Fruit fly (Drosophila melanogaster) whole organism, wandering third instar larva: ENCODE results near the gene dmrt11E.
A peak's percentile ranks its signal among the peaks of the same experiment; 100 is the strongest.

Experiments
- Abd-B ChIP-seq: fragments of >200 bp; optimal IDR thresholded peaks from 2 replicates; lab custom pipeline; 2017; ENCODE audit warnings: missing biosample characterization, missing genetic modification characterization
- CG32264 ChIP-seq: fragments of 200-800 bp; sonication (Bioruptor generic); optimal IDR thresholded peaks from 2 replicates; lab custom pipeline; 2016; ENCODE audit warnings: missing biosample characterization, missing genetic modification characterization
- CG9705 ChIP-seq: fragments of 200-800 bp; sonication (Bioruptor generic); optimal IDR thresholded peaks from 2 replicates; lab custom pipeline; 2018; ENCODE audit warnings: missing biosample characterization, mild to moderate bottlenecking, missing genetic modification characterization
- CrebA ChIP-seq: fragments of 200-800 bp; sonication (Bioruptor generic); optimal IDR thresholded peaks from 2 replicates; lab custom pipeline; 2016; ENCODE audit warnings: missing biosample characterization, mild to moderate bottlenecking, missing genetic modification characterization, borderline replicate concordance
- Dfd ChIP-seq: fragments of >200 bp; optimal IDR thresholded peaks from 2 replicates; lab custom pipeline; 2017; ENCODE audit warnings: missing biosample characterization, missing genetic modification characterization
- Dif ChIP-seq: fragments of 200-275, 200-300 bp; sonication (Bioruptor generic); optimal IDR thresholded peaks from 2 replicates; lab custom pipeline; 2018; ENCODE audit warnings: missing biosample characterization, missing genetic modification characterization; ENCODE audit not compliant: partially characterized antibody
- GATAd ChIP-seq: sonication (Bioruptor generic); optimal IDR thresholded peaks from 2 replicates; lab custom pipeline; 2016; ENCODE audit warnings: missing biosample characterization, missing genetic modification characterization
- HLH106 ChIP-seq: fragments of 200-800 bp; optimal IDR thresholded peaks from 3 replicates; lab custom pipeline; 2019; ENCODE audit warnings: missing biosample characterization, mild to moderate bottlenecking, missing genetic modification characterization, moderate library complexity
- Hnf4 ChIP-seq: fragments of 200-800 bp; sonication (Bioruptor generic); optimal IDR thresholded peaks from 2 replicates; lab custom pipeline; 2016; ENCODE audit warnings: missing biosample characterization, mild to moderate bottlenecking, missing genetic modification characterization
- Hr78 ChIP-seq: fragments of >200 bp; optimal IDR thresholded peaks from 2 replicates; lab custom pipeline; 2017; ENCODE audit warnings: missing biosample characterization, missing genetic modification characterization
- Hr83 ChIP-seq: fragments of 200-300 bp; sonication (Bioruptor generic); optimal IDR thresholded peaks from 2 replicates; lab custom pipeline; 2016; ENCODE audit warnings: missing biosample characterization, mild to moderate bottlenecking, missing genetic modification characterization, moderate library complexity; ENCODE audit not compliant: poor library complexity, severe bottlenecking
- Jra ChIP-seq: sonication (Bioruptor generic); optimal IDR thresholded peaks from 2 replicates; lab custom pipeline; 2016; ENCODE audit warnings: missing biosample characterization, missing genetic modification characterization
- Mio ChIP-seq: sonication (Bioruptor generic); optimal IDR thresholded peaks from 2 replicates; lab custom pipeline; 2016; ENCODE audit warnings: missing biosample characterization, missing genetic modification characterization
- Myc ChIP-seq: fragments of >200 bp; optimal IDR thresholded peaks from 2 replicates; lab custom pipeline; 2017
- N ChIP-seq: fragments of >200 bp; optimal IDR thresholded peaks from 2 replicates; lab custom pipeline; 2018; ENCODE audit warnings: missing biosample characterization, missing external identifiers, missing genetic modification characterization
- OdsH ChIP-seq: fragments of 200-800 bp; sonication (Bioruptor generic); optimal IDR thresholded peaks from 2 replicates; lab custom pipeline; 2016; ENCODE audit warnings: missing biosample characterization, mild to moderate bottlenecking, missing genetic modification characterization
- Rel ChIP-seq, 2 experiments: fragments of 200-800 bp; sonication (Bioruptor generic) in 1 of 2; optimal IDR thresholded peaks; 2 replicates in 1 of 2; 3 replicates in 1 of 2; lab custom pipeline; 2016 to 2019; ENCODE audit warnings: mild to moderate bottlenecking in 2 of 2, missing biosample characterization in 2 of 2, missing genetic modification characterization in 2 of 2, moderate library complexity in 1 of 2
- Sp1 ChIP-seq: fragments of 200-800 bp; sonication (Bioruptor generic); optimal IDR thresholded peaks from 3 replicates; lab custom pipeline; 2019; ENCODE audit warnings: missing biosample characterization, mild to moderate bottlenecking, missing genetic modification characterization, moderate library complexity
- Vsx2 ChIP-seq: fragments of 200-300, 225-300 bp; sonication (Bioruptor generic); optimal IDR thresholded peaks from 2 replicates; lab custom pipeline; 2018; ENCODE audit warnings: missing biosample characterization, missing genetic modification characterization; ENCODE audit not compliant: partially characterized antibody
- br ChIP-seq: fragments of 200-800 bp; sonication (Bioruptor generic); optimal IDR thresholded peaks from 2 replicates; lab custom pipeline; 2016; ENCODE audit warnings: missing biosample characterization, missing genetic modification characterization
- brk ChIP-seq: fragments of 200-800 bp; sonication (Bioruptor generic); optimal IDR thresholded peaks from 2 replicates; lab custom pipeline; 2016; ENCODE audit warnings: missing biosample characterization, mild to moderate bottlenecking, missing genetic modification characterization
- dl ChIP-seq, 2 experiments: fragments of 175-275, 200-275 bp in 1 of 2; fragments of 200-275 bp in 1 of 2; sonication (Bioruptor generic); optimal IDR thresholded peaks; lab custom pipeline; 2018; ENCODE audit warnings: mild to moderate bottlenecking in 2 of 2, missing biosample characterization in 2 of 2, missing genetic modification characterization in 2 of 2, moderate library complexity in 2 of 2; ENCODE audit not compliant: partially characterized antibody in 2 of 2, insufficient read depth in 1 of 2
- dmrt93B ChIP-seq: fragments of 200-800 bp; sonication (Bioruptor generic); optimal IDR thresholded peaks from 2 replicates; lab custom pipeline; 2018; ENCODE audit warnings: missing biosample characterization, mild to moderate bottlenecking, missing genetic modification characterization
- dsf ChIP-seq: sonication (Bioruptor generic); optimal IDR thresholded peaks from 2 replicates; lab custom pipeline; 2016; ENCODE audit warnings: missing biosample characterization, missing genetic modification characterization, borderline replicate concordance
- ey ChIP-seq: fragments of 200-800 bp; sonication (Bioruptor generic); optimal IDR thresholded peaks from 2 replicates; lab custom pipeline; 2016; ENCODE audit warnings: missing biosample characterization, missing genetic modification characterization
- foxo ChIP-seq, 2 experiments: fragments of 200-800 bp; sonication (Bioruptor generic); optimal IDR thresholded peaks; 2 replicates in 1 of 2; 3 replicates in 1 of 2; lab custom pipeline; 2016 to 2017; ENCODE audit warnings: missing biosample characterization in 2 of 2, missing genetic modification characterization in 2 of 2
- fru ChIP-seq: fragments of 200-800 bp; sonication (Bioruptor generic); optimal IDR thresholded peaks from 3 replicates; lab custom pipeline; 2016; ENCODE audit warnings: missing biosample characterization, mild to moderate bottlenecking, missing genetic modification characterization
- h ChIP-seq: fragments of 200-800 bp; sonication (Bioruptor generic); optimal IDR thresholded peaks from 3 replicates; lab custom pipeline; 2016; ENCODE audit warnings: missing biosample characterization, mild to moderate bottlenecking, missing genetic modification characterization
- jim ChIP-seq: fragments of 175-275, 200-325 bp; sonication (Bioruptor generic); optimal IDR thresholded peaks from 2 replicates; lab custom pipeline; 2016; ENCODE audit warnings: missing biosample characterization, mild to moderate bottlenecking, missing genetic modification characterization
- lola ChIP-seq: fragments of >200 bp; optimal IDR thresholded peaks from 2 replicates; lab custom pipeline; 2017; ENCODE audit warnings: missing biosample characterization, missing genetic modification characterization
- pan ChIP-seq: fragments of >200 bp; optimal IDR thresholded peaks from 2 replicates; lab custom pipeline; 2017
- psq ChIP-seq: fragments of 200-800 bp; sonication (Bioruptor generic); optimal IDR thresholded peaks from 3 replicates; lab custom pipeline; 2017; ENCODE audit warnings: missing biosample characterization, mild to moderate bottlenecking, missing genetic modification characterization, moderate library complexity
- rgr ChIP-seq: fragments of 200-800 bp; sonication (Bioruptor generic); optimal IDR thresholded peaks from 3 replicates; lab custom pipeline; 2016; ENCODE audit warnings: missing biosample characterization, mild to moderate bottlenecking, missing genetic modification characterization
- sage ChIP-seq: fragments of 200-800 bp; sonication (Bioruptor generic); optimal IDR thresholded peaks from 2 replicates; lab custom pipeline; 2016; ENCODE audit warnings: missing biosample characterization, mild to moderate bottlenecking, missing genetic modification characterization
- sv ChIP-seq: fragments of 200-800 bp; sonication (Bioruptor generic); optimal IDR thresholded peaks from 3 replicates; lab custom pipeline; 2016; ENCODE audit warnings: missing biosample characterization, missing genetic modification characterization
- tai ChIP-seq: sonication (Bioruptor generic); optimal IDR thresholded peaks from 2 replicates; lab custom pipeline; 2016; ENCODE audit warnings: missing biosample characterization, missing genetic modification characterization
- usp ChIP-seq: fragments of >200 bp; optimal IDR thresholded peaks from 2 replicates; lab custom pipeline; 2017; ENCODE audit warnings: missing biosample characterization, missing genetic modification characterization
- woc ChIP-seq: sonication (Bioruptor generic); optimal IDR thresholded peaks from 2 replicates; lab custom pipeline; 2016; ENCODE audit warnings: missing biosample characterization, mild to moderate bottlenecking, missing genetic modification characterization

Gene dmrt11E

DNA sequence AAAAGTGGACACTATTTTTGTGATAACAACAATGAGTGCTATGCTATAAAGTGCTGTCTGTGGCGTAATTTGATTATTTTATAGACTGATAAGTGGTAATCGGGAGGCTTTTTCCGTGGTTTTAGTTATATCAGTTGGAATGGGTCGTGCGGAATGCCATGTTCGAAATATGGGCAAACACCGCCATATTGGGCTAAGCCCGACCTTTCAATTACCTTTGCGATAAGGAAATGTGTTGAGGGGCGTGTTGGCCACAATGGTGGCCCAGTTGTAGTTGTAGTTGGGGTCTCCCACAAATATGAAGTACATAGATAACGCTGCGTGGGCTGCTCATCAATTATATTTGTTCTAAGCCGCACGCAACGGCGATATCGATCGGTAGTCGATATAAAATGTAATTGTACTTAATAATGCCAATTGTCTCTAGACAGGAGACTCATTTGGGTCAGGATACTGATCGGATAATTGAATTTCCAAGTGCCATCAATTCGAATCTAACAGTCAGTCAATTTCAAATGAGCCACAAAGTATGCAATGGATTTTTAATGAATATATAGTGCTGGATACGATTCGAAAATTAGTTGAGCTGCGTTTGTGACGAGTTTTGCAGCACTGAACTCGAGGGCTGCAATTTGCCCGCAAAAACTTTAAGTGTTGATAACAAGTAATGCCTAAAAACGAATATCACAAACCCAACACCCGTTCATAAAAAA, 33.4 kb upstream of the dmrt11E start:
- TF ChIP-seq ey (GFP tag; lab: Kevin White, UChicago) (peak; percentile 55), Vsx2 (GFP tag; lab: Kevin White, UChicago) (no peak), Hnf4 (GFP tag; lab: Kevin White, UChicago) (peak; percentile 79), Abd-B (GFP tag; lab: Kevin White, UChicago) (no peak), fru (peak; percentile 64), br (GFP tag; lab: Kevin White, UChicago) (peak; percentile 47), Myc (lab: Kevin White, UChicago) (peak; percentile 58), h (GFP tag; lab: Kevin White, UChicago) (peak; percentile 60), psq (GFP tag; lab: Kevin White, UChicago) (no peak), HLH106 (tag; lab: Kevin White, UChicago) (peak; percentile 34), CG32264 (GFP tag; lab: Kevin White, UChicago) (no peak), jim (GFP tag; lab: Kevin White, UChicago) (no peak), Mio (GFP tag; lab: Kevin White, UChicago) (no peak), Rel (GFP tag; optimal IDR thresholded peaks at IDR 0.05; lab: Kevin White, UChicago) (no peak), Rel (tag; optimal IDR thresholded peaks at IDR 0.05; lab: Kevin White, UChicago) (peak; percentile 32), Hr78 (GFP tag; lab: Kevin White, UChicago) (no peak), N (GFP tag; lab: Kevin White, UChicago) (no peak), tai (GFP tag; lab: Kevin White, UChicago) (peak; percentile 63), rgr (GFP tag; lab: Kevin White, UChicago) (peak; percentile 78), dmrt93B (no peak), CG9705 (GFP tag; lab: Kevin White, UChicago) (no peak), pan (no peak), dl (GFP tag; optimal IDR thresholded peaks at IDR 0.05; lab: Kevin White, UChicago; ENCODE audit: insufficient read depth in 1 of 2, partially characterized antibody in 2 of 2) (no peak), dsf (GFP tag; lab: Kevin White, UChicago) (no peak), sage (GFP tag; lab: Kevin White, UChicago) (no peak), usp (GFP tag; lab: Kevin White, UChicago) (no peak), Hr83 (peak; percentile 68), foxo (GFP tag; optimal IDR thresholded peaks at IDR 0.05; lab: Kevin White, UChicago) (peak in 1 of 2 experiments; percentile 75), OdsH (GFP tag; lab: Kevin White, UChicago) (peak; percentile 39), Dif (no peak), CrebA (GFP tag; lab: Kevin White, UChicago) (no peak), sv (GFP tag; lab: Kevin White, UChicago) (no peak), lola (no peak), woc (peak; percentile 23), brk (peak; percentile 52), Sp1 (GFP tag; lab: Kevin White, UChicago) (peak; percentile 30), Dfd (GFP tag; lab: Kevin White, UChicago) (no peak), Jra (GFP tag; lab: Kevin White, UChicago) (peak; percentile 36), GATAd (GFP tag; lab: Kevin White, UChicago) (peak; percentile 70)

- no peak for TF ChIP-seq psq (GFP tag; lab: Kevin White, UChicago)
- TF ChIP-seq br (GFP tag; lab: Kevin White, UChicago): peak; percentile 54
- TF ChIP-seq rgr (GFP tag; lab: Kevin White, UChicago): peak; percentile 73
- peak; percentile 65 for TF ChIP-seq sv (GFP tag; lab: Kevin White, UChicago)
- peak; percentile 37 for TF ChIP-seq Hnf4 (GFP tag; lab: Kevin White, UChicago)
- TF ChIP-seq pan: no peak
- no peak for TF ChIP-seq CG32264 (GFP tag; lab: Kevin White, UChicago)
- TF ChIP-seq Sp1 (GFP tag; lab: Kevin White, UChicago): peak; percentile 78
- peak; percentile 6 for TF ChIP-seq Jra (GFP tag; lab: Kevin White, UChicago)
- TF ChIP-seq Rel (GFP tag; optimal IDR thresholded peaks at IDR 0.05; lab: Kevin White, UChicago): no peak
- peak; percentile 57 for TF ChIP-seq Rel (tag; optimal IDR thresholded peaks at IDR 0.05; lab: Kevin White, UChicago)
- TF ChIP-seq lola: no peak
- peak; percentile 24 for TF ChIP-seq OdsH (GFP tag; lab: Kevin White, UChicago)
- peak; percentile 47 for TF ChIP-seq fru
- peak; percentile 47 for TF ChIP-seq h (GFP tag; lab: Kevin White, UChicago)
- no peak for TF ChIP-seq Hr78 (GFP tag; lab: Kevin White, UChicago)
- TF ChIP-seq CG9705 (GFP tag; lab: Kevin White, UChicago): peak; percentile 85
- TF ChIP-seq dmrt93B: peak; percentile 87
- peak in 1 of 2 experiments; percentile 65 for TF ChIP-seq foxo (GFP tag; optimal IDR thresholded peaks at IDR 0.05; lab: Kevin White, UChicago)
- TF ChIP-seq HLH106 (tag; lab: Kevin White, UChicago): peak; percentile 70
- TF ChIP-seq Myc (lab: Kevin White, UChicago): no peak
- TF ChIP-seq Hr83: peak; percentile 89
- no peak for TF ChIP-seq Abd-B (GFP tag; lab: Kevin White, UChicago)
- peak; percentile 25 for TF ChIP-seq Mio (GFP tag; lab: Kevin White, UChicago)
- TF ChIP-seq, all 38 proteins: peak for 16
Observed at dm6 chrX:13337454-13337853, 30.5 kb upstream of the dmrt11E start, which contains the start of gene RpS15Aa. TSS of gene RpS15Aa (minus strand) at chrX:13337705.
